Worm (Caenorhabditis elegans) whole organism, L4 larva: Measurements from ENCODE around the gene F41F3.3.
A peak's percentile ranks its signal among the peaks of the same experiment; 100 is the strongest.

Experiments
- T26A8.4 ChIP-seq: fragments of 200-800 bp; sonication (Bioruptor generic); IDR thresholded peaks from 2 replicates; pipeline ENCODE4 v1.3.6; 2022; ENCODE audit warnings: missing genetic modification characterization, missing compliant biosample characterization
- aha-1 ChIP-seq: fragments of 150-350 bp; peaks from one replicate; lab custom pipeline; 2014; ENCODE audit warnings: missing biosample characterization, missing genetic modification characterization
- attf-4 ChIP-seq: sonication (generic microtip); optimal IDR thresholded peaks from 3 replicates; lab custom pipeline; 2017; ENCODE audit warnings: missing biosample characterization, missing genetic modification characterization
- ceh-28 ChIP-seq: fragments of 150-350 bp; optimal IDR thresholded peaks from 2 replicates; lab custom pipeline; 2014; ENCODE audit warnings: missing biosample characterization, missing genetic modification reagents, missing genetic modification characterization
- ceh-44 ChIP-seq: fragments of 200-800 bp; sonication (Bioruptor generic); IDR thresholded peaks from 2 replicates; pipeline ENCODE4 v1.3.6; 2022; ENCODE audit warnings: missing genetic modification reagents, missing genetic modification characterization, missing compliant biosample characterization
- ceh-62 ChIP-seq: sonication (generic microtip); optimal IDR thresholded peaks from 2 replicates; lab custom pipeline; 2017; ENCODE audit warnings: missing biosample characterization, missing genetic modification characterization
- ceh-82 ChIP-seq: sonication (generic microtip); optimal IDR thresholded peaks from 2 replicates; lab custom pipeline; 2017; ENCODE audit warnings: missing biosample characterization, missing genetic modification characterization
- ctbp-1 ChIP-seq: fragments of 200-800 bp; sonication (Bioruptor generic); IDR thresholded peaks from 2 replicates; pipeline ENCODE4 v1.3.6; 2022; ENCODE audit warnings: missing genetic modification reagents, missing genetic modification characterization, missing compliant biosample characterization
- daf-16 ChIP-seq, 3 experiments: sonication (generic microtip); optimal IDR thresholded peaks; 2 replicates each; lab custom pipeline; 2016 to 2017; ENCODE audit warnings: missing genetic modification characterization in 3 of 3, missing genetic modification reagents in 3 of 3, mild to moderate bottlenecking in 2 of 3, missing compliant biosample characterization in 2 of 3, missing biosample characterization in 1 of 3, moderate library complexity in 1 of 3
- dmd-6 ChIP-seq: fragments of 200-800 bp; sonication (Bioruptor generic); IDR thresholded peaks from 2 replicates; pipeline ENCODE4 v1.3.6; 2022; ENCODE audit warnings: missing genetic modification reagents, missing genetic modification characterization, missing compliant biosample characterization
- dpl-1 ChIP-seq: fragments of 150-350 bp; optimal IDR thresholded peaks from 2 replicates; lab custom pipeline; 2014; ENCODE audit warnings: missing biosample characterization, missing genetic modification reagents, missing genetic modification characterization
- duxl-1 ChIP-seq: sonication (generic microtip); optimal IDR thresholded peaks from 2 replicates; lab custom pipeline; 2016; ENCODE audit warnings: mild to moderate bottlenecking, missing genetic modification characterization, moderate library complexity, missing compliant biosample characterization; ENCODE audit not compliant: poor library complexity
- egl-43 ChIP-seq: fragments of 200-800 bp; sonication (Bioruptor generic); IDR thresholded peaks from 2 replicates; pipeline ENCODE4 v1.3.6; 2022; ENCODE audit warnings: missing genetic modification reagents, missing genetic modification characterization, missing compliant biosample characterization
- hlh-11 ChIP-seq: fragments of 200-800 bp; sonication (Bioruptor generic); optimal IDR thresholded peaks from 2 replicates; lab custom pipeline; 2018; ENCODE audit warnings: mild to moderate bottlenecking, missing genetic modification characterization, missing compliant biosample characterization
- lin-13 ChIP-seq: fragments of 150-350 bp; optimal IDR thresholded peaks from 2 replicates; lab custom pipeline; 2014; ENCODE audit warnings: missing biosample characterization, missing genetic modification reagents, missing genetic modification characterization
- madf-5 ChIP-seq, 2 experiments: fragments of 200-800 bp; sonication (Bioruptor generic); IDR thresholded peaks; 2 replicates each; pipeline ENCODE4 v1.3.6; 2022; ENCODE audit warnings: missing compliant biosample characterization in 2 of 2, missing genetic modification characterization in 2 of 2
- mdl-1 ChIP-seq, 2 experiments: fragments of 150-350 bp in 1 of 2; sonication (generic microtip) in 1 of 2; optimal IDR thresholded peaks; 2 replicates each; lab custom pipeline; 2014 to 2017; ENCODE audit warnings: missing biosample characterization in 2 of 2, missing genetic modification characterization in 2 of 2
- mdt-29 ChIP-seq: fragments of 200-800 bp; sonication (Bioruptor generic); IDR thresholded peaks from 2 replicates; pipeline ENCODE4 v1.3.6; 2022; ENCODE audit warnings: missing genetic modification reagents, missing genetic modification characterization, missing compliant biosample characterization
- mxl-2 ChIP-seq: fragments of 200-800 bp; sonication (Bioruptor generic); conservative IDR thresholded peaks from 2 replicates; pipeline ENCODE4 v1.3.6; 2022; ENCODE audit warnings: missing genetic modification reagents, missing genetic modification characterization, missing compliant biosample characterization
- mxl-3 ChIP-seq: fragments of 200-800 bp; sonication (Bioruptor generic); optimal IDR thresholded peaks from 2 replicates; lab custom pipeline; 2018; ENCODE audit warnings: mild to moderate bottlenecking, missing genetic modification characterization, missing compliant biosample characterization
- nhr-11 ChIP-seq: fragments of 150-350 bp; optimal IDR thresholded peaks from 2 replicates; lab custom pipeline; 2014; ENCODE audit warnings: missing biosample characterization, missing genetic modification characterization
- nhr-111 ChIP-seq: fragments of 200-800 bp; sonication (Bioruptor generic); optimal IDR thresholded peaks from 2 replicates; lab custom pipeline; 2018; ENCODE audit warnings: mild to moderate bottlenecking, missing genetic modification characterization, missing compliant biosample characterization
- nhr-25 ChIP-seq: sonication (generic microtip); optimal IDR thresholded peaks from 2 replicates; lab custom pipeline; 2017; ENCODE audit warnings: missing genetic modification characterization, mild to moderate bottlenecking, missing compliant biosample characterization, antibody characterized with exemption, moderate library complexity, borderline replicate concordance; ENCODE audit not compliant: insufficient read depth
- nhr-28 ChIP-seq: fragments of 150-350 bp; optimal IDR thresholded peaks from 2 replicates; lab custom pipeline; 2014; ENCODE audit warnings: missing biosample characterization, missing genetic modification characterization
- nhr-48 ChIP-seq: sonication (generic microtip); optimal IDR thresholded peaks from 2 replicates; lab custom pipeline; 2016; ENCODE audit warnings: mild to moderate bottlenecking, missing genetic modification characterization, missing compliant biosample characterization
- pqm-1 ChIP-seq: sonication (generic microtip); optimal IDR thresholded peaks from 2 replicates; lab custom pipeline; 2017; ENCODE audit warnings: missing biosample characterization, missing genetic modification characterization
- set-16 ChIP-seq: fragments of 200-800 bp; sonication (Bioruptor generic); IDR thresholded peaks from 2 replicates; pipeline ENCODE4 v1.3.6; 2022; ENCODE audit warnings: missing genetic modification reagents, missing genetic modification characterization, missing compliant biosample characterization
- spr-1 ChIP-seq: sonication (generic microtip); optimal IDR thresholded peaks from 2 replicates; lab custom pipeline; 2016; ENCODE audit warnings: mild to moderate bottlenecking, missing genetic modification characterization, missing compliant biosample characterization
- spr-3 ChIP-seq: fragments of 200-800 bp; sonication (Bioruptor generic); optimal IDR thresholded peaks from 2 replicates; lab custom pipeline; 2018; ENCODE audit warnings: mild to moderate bottlenecking, missing genetic modification characterization, missing compliant biosample characterization
- tra-1 ChIP-seq: fragments of 200-800 bp; sonication (Bioruptor generic); IDR thresholded peaks from 2 replicates; pipeline ENCODE4 v1.3.6; 2022; ENCODE audit warnings: missing genetic modification reagents, missing genetic modification characterization, missing compliant biosample characterization
- unc-62 ChIP-seq, 3 experiments: fragments of 150-350 bp in 1 of 3; sonication (generic microtip); optimal IDR thresholded peaks in 2 of 3; peaks in 1 of 3; 1 replicate in 1 of 3; 2 replicates in 2 of 3; lab custom pipeline; 2014 to 2017; ENCODE audit warnings: missing biosample characterization in 3 of 3, missing genetic modification characterization in 3 of 3, missing genetic modification reagents in 3 of 3, missing genotype in 1 of 3
- zfp-2 ChIP-seq: sonication (generic microtip); optimal IDR thresholded peaks from 2 replicates; lab custom pipeline; 2016; ENCODE audit warnings: mild to moderate bottlenecking, missing genetic modification characterization, missing compliant biosample characterization

The F41F3.3 gene

DNA sequence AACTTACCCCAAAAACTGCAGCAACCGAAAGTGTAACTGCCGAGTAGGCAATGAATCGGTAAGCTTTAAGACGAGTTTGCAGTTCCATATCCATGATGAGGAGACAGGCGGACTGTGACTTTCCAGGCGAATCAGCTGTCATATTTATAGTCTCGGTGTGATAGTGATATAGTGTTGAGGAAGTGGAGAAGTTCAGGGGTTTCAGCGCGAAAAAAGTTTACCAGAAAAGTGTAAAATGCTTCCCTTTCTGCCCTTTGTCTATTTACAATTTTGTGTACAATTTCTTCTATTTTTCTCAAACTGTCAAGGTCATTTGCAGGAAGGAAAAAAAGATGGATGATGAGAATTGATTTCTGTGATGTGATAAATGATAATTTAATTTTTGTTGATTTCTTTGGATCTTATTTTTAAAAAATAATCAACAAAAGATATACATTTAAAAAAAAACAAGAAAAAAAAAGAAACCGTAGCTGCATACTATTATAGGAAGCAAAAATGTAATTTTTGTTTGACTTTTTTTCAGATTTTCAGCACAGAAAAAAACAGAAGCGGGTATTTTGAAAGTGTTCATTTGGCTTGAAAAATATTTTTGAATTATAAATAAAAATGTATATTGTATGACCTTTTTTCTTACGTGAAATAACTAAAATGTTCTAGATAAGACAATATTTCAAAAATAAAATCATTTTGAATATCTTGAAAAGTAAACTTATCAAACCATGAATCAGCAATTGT, 6.0 kb upstream of the F41F3.3 start, which contains the start of the genes col-139 and F41F3.1:
Gene col-139, minus strand, starts transcription at position 101 of the 735 bp plus-strand sequence.
Gene F41F3.1, plus strand, starts transcription at position 685 of the 735 bp plus-strand sequence.
- TF ChIP-seq zfp-2 (tag; lab: Kevin White, UChicago), result no peak
- no peak for TF ChIP-seq unc-62 (GFP tag; optimal IDR thresholded peaks at IDR 0.05 in 1 of 2; lab: Kevin White, UChicago)
- no peak for TF ChIP-seq unc-62 (tag; optimal IDR thresholded peaks at IDR 0.05; lab: Kevin White, UChicago)
- TF ChIP-seq nhr-11, result no peak
- no peak for TF ChIP-seq mdt-29

ce11 chrV:4653093-4653492, 5.1 kb upstream of the F41F3.3 start:
- TF ChIP-seq tra-1 (0 out of 2 replicates have a peak, but pooled peaks have one; percentile 29), egl-43 (0 out of 2 replicates have a peak, but pooled peaks have one; percentile 26), nhr-25 (tag; lab: Kevin White, UChicago) (no peak), mxl-2 (no peak; the same call in 1 of the 2 replicates), ctbp-1 (0 out of 2 replicates have a peak, but pooled peaks have one; percentile 6), T26A8.4 (peak; percentile 29; the same call in 1 of the 2 replicates), mxl-3 (GFP tag; lab: Kevin White, UChicago) (peak; percentile 17), nhr-111 (GFP tag; lab: Kevin White, UChicago) (no peak), ceh-28 (tag; lab: Kevin White, UChicago) (no peak), set-16 (GFP tag; lab: Robert Waterston, UW) (peak; percentile 99), ceh-44 (GFP tag; lab: Robert Waterston, UW) (no peak), unc-62 (GFP tag; optimal IDR thresholded peaks at IDR 0.05 in 1 of 2; lab: Kevin White, UChicago) (no peak), unc-62 (tag; optimal IDR thresholded peaks at IDR 0.05; lab: Kevin White, UChicago) (no peak), ceh-62 (tag; lab: Kevin White, UChicago) (no peak), madf-5 (GFP tag; IDR thresholded peaks at IDR 0.05; lab: Robert Waterston, UW) (peak; percentile 30 to 79; a peak in 1 of 4 replicates)

DNA sequence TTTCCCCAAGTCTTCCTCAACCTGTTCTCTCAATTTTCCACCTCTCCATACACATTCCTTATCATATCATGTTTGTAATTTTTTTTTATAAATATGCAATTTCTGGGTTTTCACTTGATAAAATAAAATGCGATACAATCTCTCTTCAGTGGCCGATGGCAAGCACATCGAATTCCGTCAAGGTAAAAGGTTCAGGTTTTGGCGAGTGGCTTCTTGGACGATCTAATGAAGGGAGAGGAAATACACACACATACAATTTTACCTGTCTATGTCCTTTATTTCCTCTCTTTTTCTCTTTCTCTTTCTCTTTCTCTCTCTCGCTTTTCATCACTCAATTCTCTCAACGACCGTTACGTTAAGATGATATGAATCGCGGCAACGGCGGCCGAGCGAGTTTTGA, 3.4 kb upstream of the F41F3.3 start:
- TF ChIP-seq hlh-11 (tag; lab: Kevin White, UChicago) (peak; percentile 58), spr-3 (GFP tag; lab: Kevin White, UChicago) (peak; percentile 21), pqm-1 (no peak), dmd-6 (GFP tag; lab: Robert Waterston, UW) (0 out of 2 replicates have a peak, but pooled peaks have one; percentile 12), daf-16 (GFP tag; optimal IDR thresholded peaks at IDR 0.05; lab: Kevin White, UChicago) (no peak), daf-16 (tag; optimal IDR thresholded peaks at IDR 0.05; lab: Kevin White, UChicago) (no peak), attf-4 (no peak), mxl-3 (GFP tag; lab: Kevin White, UChicago) (peak; percentile 70), duxl-1 (tag; lab: Kevin White, UChicago) (no peak), aha-1 (peak; percentile 35), nhr-28 (tag; lab: Kevin White, UChicago) (peak; percentile 61), dpl-1 (GFP tag; lab: Kevin White, UChicago) (peak; percentile 3), lin-13 (no peak), spr-1 (tag; lab: Kevin White, UChicago) (peak; percentile 54), ceh-62 (tag; lab: Kevin White, UChicago) (no peak), nhr-48 (tag; lab: Kevin White, UChicago) (peak; percentile 68), mdl-1 (tag; optimal IDR thresholded peaks at IDR 0.05; lab: Kevin White, UChicago) (no peak), unc-62 (GFP tag; optimal IDR thresholded peaks at IDR 0.05 in 1 of 2; lab: Kevin White, UChicago) (peak in 1 of 2 experiments; percentile 5), unc-62 (tag; optimal IDR thresholded peaks at IDR 0.05; lab: Kevin White, UChicago) (no peak), ceh-82 (tag; lab: Kevin White, UChicago) (no peak)
